Worm (Caenorhabditis elegans): Measurements from ENCODE around the gene F12A10.8.

Gene F12A10.8

ce11 chrII:5474946-5475345 is 25.9 kb downstream of the F12A10.8 start, which contains the start of gene ilcr-2:
Gene ilcr-2 (plus strand): TSS chrII:5475246.
- TF ChIP-seq Y55F3AM.14 (GFP tag; optimal IDR thresholded peaks at IDR 0.05) (no peak), mab-5 (tag; optimal IDR thresholded peaks at IDR 0.05) (no peak), F13H6.1 (tag; optimal IDR thresholded peaks at IDR 0.05) (no peak), sma-3 (GFP tag; optimal IDR thresholded peaks at IDR 0.05) (no peak), lin-13 (GFP tag; optimal IDR thresholded peaks at IDR 0.05) (no peak), ZK546.5 (tag; optimal IDR thresholded peaks at IDR 0.05) (no peak), skn-1 (tag; optimal IDR thresholded peaks at IDR 0.05) (no peak), gmeb-1 (tag; optimal IDR thresholded peaks at IDR 0.05) (no peak), aly-2 (tag; optimal IDR thresholded peaks at IDR 0.05) (no peak)

ce11 chrII:5473946-5474423 is 26.9 kb downstream of the F12A10.8 start, which contains the start of gene mrps-16:
Gene mrps-16 (plus strand): TSS chrII:5474373.
- peak; percentile 64 for TF ChIP-seq C34F6.9 (tag; optimal IDR thresholded peaks at IDR 0.05)
- TF ChIP-seq peb-1 (tag; optimal IDR thresholded peaks at IDR 0.05), result no peak
- no peak for TF ChIP-seq mdl-1 (tag; optimal IDR thresholded peaks at IDR 0.05)
- peak; percentile 3 for TF ChIP-seq ama-1 (optimal IDR thresholded peaks at IDR 0.05)
- TF ChIP-seq ceh-82 (tag; optimal IDR thresholded peaks at IDR 0.05), result no peak
- peak; percentile 39 for TF ChIP-seq lin-13 (GFP tag; optimal IDR thresholded peaks at IDR 0.05)
- TF ChIP-seq dmd-4 (tag; optimal IDR thresholded peaks at IDR 0.05), result no peak
- TF ChIP-seq nhr-129 (tag; optimal IDR thresholded peaks at IDR 0.05), result peak; percentile 53
- TF ChIP-seq aly-2 (tag; optimal IDR thresholded peaks at IDR 0.05), result no peak
- peak; percentile 26 for TF ChIP-seq fos-1 (tag; optimal IDR thresholded peaks at IDR 0.05)
- no peak for TF ChIP-seq sem-4 (tag; optimal IDR thresholded peaks at IDR 0.05)
- TF ChIP-seq nhr-23 (tag; optimal IDR thresholded peaks at IDR 0.05), result no peak
- TF ChIP-seq ztf-1 (GFP tag; conservative IDR thresholded peaks at IDR 0.05), result no peak
- no peak for TF ChIP-seq nhr-10 (tag; optimal IDR thresholded peaks at IDR 0.05)
- TF ChIP-seq mab-5 (tag; optimal IDR thresholded peaks at IDR 0.05), result peak; percentile 41
- no peak for TF ChIP-seq alr-1 (tag; optimal IDR thresholded peaks at IDR 0.05)
- no peak for TF ChIP-seq lin-39 (tag; optimal IDR thresholded peaks at IDR 0.05)
- TF ChIP-seq blmp-1 (tag; optimal IDR thresholded peaks at IDR 0.05; ENCODE audit: insufficient read depth), result no peak
- TF ChIP-seq lin-11 (tag; optimal IDR thresholded peaks at IDR 0.05), result no peak
- TF ChIP-seq unc-62 (GFP tag; optimal IDR thresholded peaks at IDR 0.05), result no peak
- TF ChIP-seq nhr-12 (tag; optimal IDR thresholded peaks at IDR 0.05), result no peak
- no peak for TF ChIP-seq egl-27 (tag; optimal IDR thresholded peaks at IDR 0.05)
- no peak for TF ChIP-seq nhr-25 (tag; optimal IDR thresholded peaks at IDR 0.05)
- TF ChIP-seq unc-39 (tag; optimal IDR thresholded peaks at IDR 0.05), result no peak
- TF ChIP-seq gmeb-1 (tag; optimal IDR thresholded peaks at IDR 0.05), result peak; percentile 96
- no peak for TF ChIP-seq ztf-4 (tag; optimal IDR thresholded peaks at IDR 0.05)
- TF ChIP-seq zag-1 (tag; optimal IDR thresholded peaks at IDR 0.05), result no peak
- peak; percentile 34 for TF ChIP-seq crh-2 (tag; optimal IDR thresholded peaks at IDR 0.05)
- no peak for TF ChIP-seq ceh-16 (tag; optimal IDR thresholded peaks at IDR 0.05)
- TF ChIP-seq sma-9 (GFP tag; optimal IDR thresholded peaks at IDR 0.05), result peak; percentile 75
- no peak for TF ChIP-seq sma-9 (tag; optimal IDR thresholded peaks at IDR 0.05)
- TF ChIP-seq sma-3 (GFP tag; optimal IDR thresholded peaks at IDR 0.05), result peak; percentile 70
- peak; percentile 41 for TF ChIP-seq nhr-21 (tag; optimal IDR thresholded peaks at IDR 0.05)
- TF ChIP-seq nhr-6 (tag; optimal IDR thresholded peaks at IDR 0.05), result peak; percentile 8
- TF ChIP-seq Y55F3AM.14 (GFP tag; optimal IDR thresholded peaks at IDR 0.05), result no peak
- no peak for TF ChIP-seq elt-1 (tag; optimal IDR thresholded peaks at IDR 0.05)
- no peak for TF ChIP-seq elt-3 (tag; optimal IDR thresholded peaks at IDR 0.05)
- TF ChIP-seq R02D3.7 (tag; optimal IDR thresholded peaks at IDR 0.05), result no peak
- peak; percentile 65 for TF ChIP-seq snpc-4 (tag; optimal IDR thresholded peaks at IDR 0.05)
- TF ChIP-seq unc-55 (GFP tag; optimal IDR thresholded peaks at IDR 0.05), result peak; percentile 72
- TF ChIP-seq nhr-237 (tag; optimal IDR thresholded peaks at IDR 0.05), result no peak
- TF ChIP-seq nhr-11 (tag; optimal IDR thresholded peaks at IDR 0.05), result no peak
- TF ChIP-seq lsy-2 (tag; optimal IDR thresholded peaks at IDR 0.05), result peak; percentile 62 to 88
- TF ChIP-seq F13H6.1 (tag; optimal IDR thresholded peaks at IDR 0.05), result peak; percentile 41
- TF ChIP-seq ztf-11 (tag; optimal IDR thresholded peaks at IDR 0.05), result no peak
- no peak for TF ChIP-seq ZK546.5 (tag; optimal IDR thresholded peaks at IDR 0.05)
- no peak for TF ChIP-seq skn-1 (tag; optimal IDR thresholded peaks at IDR 0.05)
- TF ChIP-seq mbf-1 (tag; optimal IDR thresholded peaks at IDR 0.05), result no peak
- TF ChIP-seq nhr-77 (tag; optimal IDR thresholded peaks at IDR 0.05), result no peak
